Worm (Caenorhabditis elegans) whole organism, young adult: ENCODE measurements around the gene cest-1.1.

ENCODE experiments used
- B0035.1 ChIP-seq: sonication (generic microtip); optimal IDR thresholded peaks from 2 replicates; lab custom pipeline; 2016; ENCODE audit warnings: missing genetic modification characterization, mild to moderate bottlenecking, missing compliant biosample characterization, missing genotype, missing genetic modification reagents
- B0261.1 ChIP-seq: sonication (generic microtip); optimal IDR thresholded peaks from 2 replicates; lab custom pipeline; 2016; ENCODE audit warnings: mild to moderate bottlenecking, missing genetic modification characterization, moderate library complexity, missing compliant biosample characterization
- F10E7.11 ChIP-seq: sonication (generic microtip); optimal IDR thresholded peaks from 2 replicates; lab custom pipeline; 2017; ENCODE audit warnings: mild to moderate bottlenecking, missing genetic modification characterization, moderate library complexity, missing compliant biosample characterization
- F23B12.7 ChIP-seq: sonication (generic microtip); optimal IDR thresholded peaks from 2 replicates; lab custom pipeline; 2017; ENCODE audit warnings: missing genetic modification characterization, mild to moderate bottlenecking, missing compliant biosample characterization, antibody characterized with exemption, moderate library complexity; ENCODE audit not compliant: insufficient read depth
- F57C9.4 ChIP-seq: sonication (generic microtip); optimal IDR thresholded peaks from 2 replicates; lab custom pipeline; 2017; ENCODE audit warnings: mild to moderate bottlenecking, missing genetic modification characterization, missing compliant biosample characterization
- Y79H2A.3 ChIP-seq: fragments of 200-800 bp; sonication (Bioruptor generic); conservative IDR thresholded peaks from 2 replicates; pipeline ENCODE4 v1.3.6; 2022; ENCODE audit warnings: missing genetic modification reagents, missing genetic modification characterization, missing compliant biosample characterization
- aptf-2 ChIP-seq: fragments of 200-800 bp; sonication (Bioruptor generic); conservative IDR thresholded peaks from 2 replicates; pipeline ENCODE4 v1.3.6; 2022; ENCODE audit warnings: missing genetic modification reagents, missing genetic modification characterization, missing compliant biosample characterization
- atf-7 ChIP-seq: sonication (generic microtip); optimal IDR thresholded peaks from 2 replicates; lab custom pipeline; 2017; ENCODE audit warnings: mild to moderate bottlenecking, missing genetic modification characterization, missing compliant biosample characterization
- athp-1 ChIP-seq: sonication (generic microtip); optimal IDR thresholded peaks from 2 replicates; lab custom pipeline; 2017; ENCODE audit warnings: mild to moderate bottlenecking, missing genetic modification characterization, missing compliant biosample characterization
- attf-6 ChIP-seq: fragments of 200-800 bp; sonication (Bioruptor generic); IDR thresholded peaks from 2 replicates; pipeline ENCODE4 v1.3.6; 2022; ENCODE audit warnings: missing genetic modification reagents, missing genetic modification characterization, missing compliant biosample characterization
- cebp-2 ChIP-seq: fragments of 200-800 bp; sonication (Bioruptor generic); IDR thresholded peaks from 2 replicates; pipeline ENCODE4 v1.3.6; 2022; ENCODE audit warnings: missing genetic modification characterization, missing compliant biosample characterization
- chd-7 ChIP-seq: sonication (generic microtip); optimal IDR thresholded peaks from 2 replicates; lab custom pipeline; 2016; ENCODE audit warnings: mild to moderate bottlenecking, missing genetic modification characterization, moderate library complexity, missing compliant biosample characterization
- fkh-3 ChIP-seq: sonication (generic microtip); optimal IDR thresholded peaks from 2 replicates; lab custom pipeline; 2016; ENCODE audit warnings: mild to moderate bottlenecking, missing genetic modification characterization, missing compliant biosample characterization
- hlh-12 ChIP-seq: sonication (generic microtip); optimal IDR thresholded peaks from 2 replicates; lab custom pipeline; 2016; ENCODE audit warnings: missing genetic modification characterization, missing compliant biosample characterization
- hmg-1.2 ChIP-seq: fragments of 200-800 bp; sonication (Bioruptor generic); IDR thresholded peaks from 2 replicates; pipeline ENCODE4 v1.3.6; 2022; ENCODE audit warnings: missing genetic modification reagents, missing genetic modification characterization, missing compliant biosample characterization
- hmg-20 ChIP-seq: fragments of 200-800 bp; sonication (Bioruptor generic); IDR thresholded peaks from 2 replicates; pipeline ENCODE4 v1.3.6; 2022; ENCODE audit warnings: missing genetic modification reagents, missing genetic modification characterization, missing compliant biosample characterization
- hsf-1 ChIP-seq: fragments of 200-800 bp; sonication (Bioruptor generic); IDR thresholded peaks from 2 replicates; pipeline ENCODE4 v1.3.6; 2022; ENCODE audit warnings: missing genetic modification reagents, missing genetic modification characterization, missing compliant biosample characterization
- lag-1 ChIP-seq: fragments of 200-800 bp; sonication (Bioruptor generic); IDR thresholded peaks from 2 replicates; pipeline ENCODE4 v1.3.6; 2022; ENCODE audit warnings: missing genetic modification reagents, missing genetic modification characterization, missing compliant biosample characterization
- lsl-1 ChIP-seq: fragments of 200-800 bp; sonication (Bioruptor generic); optimal IDR thresholded peaks from 2 replicates; lab custom pipeline; 2018; ENCODE audit warnings: mild to moderate bottlenecking, missing genetic modification characterization, moderate library complexity, missing compliant biosample characterization
- madf-3 ChIP-seq: fragments of 200-800 bp; sonication (Bioruptor generic); IDR thresholded peaks from 2 replicates; pipeline ENCODE4 v1.3.6; 2022; ENCODE audit warnings: missing genetic modification reagents, missing genetic modification characterization, missing compliant biosample characterization
- mcd-1 ChIP-seq: fragments of 200-800 bp; sonication (Bioruptor generic); IDR thresholded peaks from 2 replicates; pipeline ENCODE4 v1.3.6; 2022; ENCODE audit warnings: missing genetic modification reagents, missing genetic modification characterization, missing compliant biosample characterization
- mxl-1 ChIP-seq: sonication (generic microtip); optimal IDR thresholded peaks from 2 replicates; lab custom pipeline; 2016; ENCODE audit warnings: missing genetic modification characterization, missing compliant biosample characterization
- nfya-1 ChIP-seq: sonication (generic microtip); optimal IDR thresholded peaks from 2 replicates; lab custom pipeline; 2017; ENCODE audit warnings: antibody characterized with exemption, missing compliant biosample characterization, missing genetic modification characterization, borderline replicate concordance; ENCODE audit not compliant: insufficient read depth
- nhr-179 ChIP-seq: sonication (generic microtip); optimal IDR thresholded peaks from 2 replicates; lab custom pipeline; 2016; ENCODE audit warnings: mild to moderate bottlenecking, missing genetic modification characterization, missing compliant biosample characterization
- nhr-27 ChIP-seq: fragments of 200-800 bp; sonication (Bioruptor generic); optimal IDR thresholded peaks from 2 replicates; lab custom pipeline; 2018; ENCODE audit warnings: mild to moderate bottlenecking, missing genetic modification characterization, moderate library complexity, missing compliant biosample characterization
- nhr-80 ChIP-seq: sonication (generic microtip); optimal IDR thresholded peaks from 2 replicates; lab custom pipeline; 2016; ENCODE audit warnings: missing genetic modification characterization, missing compliant biosample characterization
- pha-4 ChIP-seq: fragments of 150-350 bp; sonication (generic microtip); optimal IDR thresholded peaks from 2 replicates; lab custom pipeline; 2014; ENCODE audit warnings: missing biosample characterization, missing genetic modification reagents, missing genetic modification characterization
- rec-8 ChIP-seq, 2 experiments: sonication (generic microtip); optimal IDR thresholded peaks; 2 replicates each; lab custom pipeline; 2016; ENCODE audit warnings: mild to moderate bottlenecking in 2 of 2, missing genetic modification characterization in 2 of 2, missing genetic modification reagents in 2 of 2, missing genotype in 2 of 2, missing biosample characterization in 1 of 2, missing compliant biosample characterization in 1 of 2, moderate library complexity in 1 of 2
- somi-1 ChIP-seq: fragments of 200-800 bp; sonication (Bioruptor generic); optimal IDR thresholded peaks from 2 replicates; lab custom pipeline; 2018; ENCODE audit warnings: mild to moderate bottlenecking, missing genetic modification characterization, missing compliant biosample characterization
- unc-130 ChIP-seq: sonication (generic microtip); optimal IDR thresholded peaks from 2 replicates; lab custom pipeline; 2016; ENCODE audit warnings: missing genetic modification reagents, missing genetic modification characterization, missing compliant biosample characterization
- ztf-28 ChIP-seq: fragments of 200-800 bp; sonication (Bioruptor generic); IDR thresholded peaks from 2 replicates; pipeline ENCODE4 v1.3.6; 2022; ENCODE audit warnings: missing genetic modification reagents, missing genetic modification characterization, missing compliant biosample characterization

cest-1.1 gene

DNA sequence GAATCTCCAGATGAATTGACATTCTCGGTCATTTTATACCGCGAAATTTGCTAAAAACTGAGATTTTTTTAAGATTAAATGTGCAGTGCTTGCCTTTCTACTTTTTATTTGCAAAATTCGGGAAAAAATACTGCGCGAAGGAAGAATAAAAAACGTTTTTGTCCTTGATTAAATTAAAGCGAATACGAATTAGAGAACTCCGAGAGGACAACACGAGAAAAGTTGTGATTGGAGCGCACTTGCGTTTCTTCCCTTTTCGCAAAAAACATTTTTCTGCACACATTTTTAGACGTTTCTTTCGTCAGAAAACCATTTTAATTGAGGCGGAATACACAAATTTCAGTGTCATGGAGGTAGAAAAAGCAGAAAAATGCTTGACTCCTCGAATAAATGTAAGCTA is 18.9 kb upstream of the cest-1.1 start, which contains the start of the genes trm-1 and ints-2 (continued):
- TF ChIP-seq lsl-1 (peak; percentile 4), aptf-2 (GFP tag; lab: Robert Waterston, UW) (no peak), F10E7.11 (tag; lab: Kevin White, UChicago) (no peak), rec-8 (tag; optimal IDR thresholded peaks at IDR 0.05; lab: Kevin White, UChicago) (no peak), hmg-1.2 (GFP tag; lab: Robert Waterston, UW) (0 out of 2 replicates have a peak, but pooled peaks have one; percentile 19), hsf-1 (no peak), pha-4 (no peak), attf-6 (GFP tag; lab: Robert Waterston, UW) (no peak), nfya-1 (tag; lab: Kevin White, UChicago) (no peak), mxl-1 (tag; lab: Kevin White, UChicago) (no peak), nhr-179 (no peak), mcd-1 (GFP tag; lab: Robert Waterston, UW) (peak; percentile 96), F23B12.7 (tag; lab: Kevin White, UChicago) (no peak)

- TF ChIP-seq somi-1 (no peak), athp-1 (no peak), Y79H2A.3 (GFP tag; lab: Robert Waterston, UW) (no peak), B0035.1 (tag; lab: Kevin White, UChicago) (no peak)
These were observed 16.3 kb upstream of the cest-1.1 start, which contains the start of gene cest-2.3 for ce11 chrV:14182860-14183259. Gene cest-2.3, minus strand, starts transcription at chrV:14182960.

DNA sequence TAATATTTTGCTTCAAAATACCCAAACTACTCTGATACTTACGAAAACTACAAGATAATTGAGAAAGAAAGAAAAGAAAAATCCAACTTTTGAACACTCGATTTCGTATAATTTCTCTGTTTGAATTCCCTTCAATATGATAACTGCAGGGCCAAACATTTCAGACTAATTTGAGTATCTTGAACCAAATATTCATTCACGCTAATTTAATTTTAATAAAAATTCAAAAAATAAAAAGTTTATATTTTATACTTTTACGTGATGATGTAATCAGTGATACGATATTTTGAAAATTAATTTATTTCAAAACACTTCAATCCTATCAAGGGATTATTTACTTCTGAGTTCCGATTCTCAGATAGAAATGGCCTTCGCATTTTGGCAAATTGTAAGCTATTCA is 13.4 kb upstream of the cest-1.1 start, which contains the start of gene ZC376.8:
Gene ZC376.8, plus strand, starts transcription at position 301 of the 400 bp plus-strand sequence.
- TF ChIP-seq fkh-3, result no peak
- TF ChIP-seq unc-130, result no peak

DNA sequence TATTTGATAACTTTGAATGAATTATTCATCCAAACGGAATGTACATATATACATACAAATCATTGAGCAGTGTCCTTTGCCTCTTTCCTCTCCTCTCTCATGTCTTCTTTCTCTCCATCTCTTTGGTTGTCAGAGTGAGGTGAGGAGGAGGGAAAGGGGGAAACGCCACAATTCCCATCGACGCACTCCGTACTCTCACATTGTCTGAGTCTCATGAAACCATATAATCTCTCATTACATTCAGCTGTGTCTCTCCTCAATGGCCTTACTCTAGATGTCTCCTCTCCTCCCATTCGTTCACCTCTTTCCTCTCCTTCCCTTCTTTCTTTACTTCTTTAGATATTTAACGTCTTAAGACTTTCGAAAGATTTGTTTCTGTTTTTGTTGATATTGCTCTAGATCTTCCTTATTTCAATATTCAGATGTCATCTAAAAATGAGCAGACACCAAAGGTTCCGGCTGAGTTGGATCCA is 11.2 kb upstream of the cest-1.1 start, which contains the start of gene ceh-74:
Gene ceh-74, plus strand, starts transcription at position 423 of the 473 bp plus-strand sequence.
- TF ChIP-seq B0261.1 (tag; lab: Kevin White, UChicago), result no peak
- TF ChIP-seq lag-1, result no peak
- TF ChIP-seq hmg-1.2 (GFP tag; lab: Robert Waterston, UW), result peak; percentile 58

- no peak for TF ChIP-seq nhr-27
- TF ChIP-seq atf-7 (tag; lab: Kevin White, UChicago), result no peak
- TF ChIP-seq hmg-20 (GFP tag; lab: Robert Waterston, UW), result no peak
- TF ChIP-seq chd-7, result no peak
- no peak for TF ChIP-seq cebp-2 (GFP tag; lab: Robert Waterston, UW)
- no peak for TF ChIP-seq ztf-28
- TF ChIP-seq B0261.1 (tag; lab: Kevin White, UChicago), result no peak
- no peak for TF ChIP-seq F57C9.4 (tag; lab: Kevin White, UChicago)
These were observed 10.0 kb upstream of the cest-1.1 start for ce11 chrV:14176572-14176971.

DNA sequence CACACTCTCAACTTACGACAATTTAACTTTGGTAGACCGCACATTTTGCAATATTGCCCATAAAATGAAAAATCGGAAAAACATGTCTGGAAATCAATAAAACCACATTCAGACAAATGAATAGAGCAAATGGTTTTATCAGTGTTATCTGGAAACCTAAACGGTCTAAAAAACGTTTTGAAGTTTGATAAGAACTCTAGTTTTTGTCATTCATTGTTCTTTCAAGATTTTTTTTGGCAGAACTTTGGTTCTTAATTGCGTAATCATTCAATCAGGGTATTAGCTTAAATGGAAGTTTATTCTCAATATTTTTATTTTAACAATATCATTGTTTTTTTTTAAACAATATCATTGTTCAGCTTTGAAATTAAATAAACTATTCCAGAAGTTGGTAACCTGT is 8.7 kb upstream of the cest-1.1 start, which contains the start of gene cest-2.2:
Gene cest-2.2, minus strand, starts transcription at position 140 of the 400 bp plus-strand sequence.
- TF ChIP-seq madf-3 (GFP tag; lab: Robert Waterston, UW), result no peak
- TF ChIP-seq nhr-80 (tag; lab: Kevin White, UChicago), result peak; percentile 54
- no peak for TF ChIP-seq hlh-12 (tag; lab: Kevin White, UChicago)
